Worm (Caenorhabditis elegans) whole organism, young adult: ENCODE measurements around the gene inx-8.

Source experiments
- F37B4.10 ChIP-seq: fragments of 200-800 bp; sonication (Bioruptor generic); IDR thresholded peaks from 2 replicates; pipeline ENCODE4 v1.3.6; 2022; ENCODE audit warnings: missing genetic modification characterization, missing compliant biosample characterization
- T07F8.4 ChIP-seq: sonication (generic microtip); optimal IDR thresholded peaks from 2 replicates; lab custom pipeline; 2016; ENCODE audit warnings: mild to moderate bottlenecking, missing genetic modification characterization, moderate library complexity, missing compliant biosample characterization
- attf-3 ChIP-seq: fragments of 200-800 bp; sonication (Bioruptor generic); conservative IDR thresholded peaks from 2 replicates; pipeline ENCODE4 v1.3.6; 2022; ENCODE audit warnings: missing genetic modification reagents, missing genetic modification characterization, missing compliant biosample characterization
- attf-5 ChIP-seq: fragments of 200-800 bp; sonication (Bioruptor generic); optimal IDR thresholded peaks from 2 replicates; lab custom pipeline; 2018; ENCODE audit warnings: mild to moderate bottlenecking, missing genetic modification characterization, missing compliant biosample characterization
- ceh-40 ChIP-seq: fragments of 200-800 bp; sonication (Bioruptor generic); IDR thresholded peaks from 2 replicates; pipeline ENCODE4 v1.3.6; 2022; ENCODE audit warnings: missing genetic modification characterization, missing compliant biosample characterization
- die-1 ChIP-seq: sonication (generic microtip); optimal IDR thresholded peaks from 2 replicates; lab custom pipeline; 2016; ENCODE audit warnings: missing genotype, mild to moderate bottlenecking, missing genetic modification characterization, missing compliant biosample characterization

DNA sequence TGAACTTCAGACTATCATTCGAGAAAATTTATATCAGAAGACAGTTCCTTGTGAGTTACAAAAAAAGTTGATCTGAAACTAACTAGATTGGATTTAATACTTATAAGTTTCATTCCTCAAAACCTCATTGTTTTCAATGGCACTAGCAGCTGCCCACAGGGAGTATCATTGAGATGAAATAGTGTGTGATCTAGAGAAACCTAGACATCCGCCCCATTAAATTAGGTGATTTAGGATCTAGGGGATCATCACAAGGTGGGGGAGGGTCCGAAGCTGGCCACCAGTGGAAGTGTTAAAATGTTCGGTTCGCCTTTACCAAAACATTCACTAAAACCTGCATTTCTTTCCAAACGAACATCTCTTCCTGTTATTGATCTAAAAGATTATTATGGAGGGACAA is 42.8 kb downstream of the inx-8 start:
- TF ChIP-seq die-1 (no peak), attf-3 (GFP tag; lab: Robert Waterston, UW) (no peak), ceh-40 (GFP tag; lab: Robert Waterston, UW) (no peak), T07F8.4 (tag; lab: Kevin White, UChicago) (no peak), attf-5 (GFP tag; lab: Kevin White, UChicago) (no peak), F37B4.10 (no peak)
